Fruit fly (Drosophila melanogaster): Measurements from ENCODE around the gene CG3402.

The CG3402 gene

dm6 chr3L:629353-629915 lies 23.2 kb downstream of the CG3402 start:
- TF ChIP-seq CG12768 (GFP tag; optimal IDR thresholded peaks at IDR 0.05) (peak; percentile 65), CG14711 (tag; optimal IDR thresholded peaks at IDR 0.05) (no peak), tj (GFP tag; optimal IDR thresholded peaks at IDR 0.05) (no peak), cic (GFP tag; optimal IDR thresholded peaks at IDR 0.05) (peak; percentile 55), ovo (GFP tag; optimal IDR thresholded peaks at IDR 0.05) (peak; percentile 28), CG7101 (tag; optimal IDR thresholded peaks at IDR 0.05) (no peak), Mnt (GFP tag; optimal IDR thresholded peaks at IDR 0.05) (no peak)

- TF ChIP-seq Hr96 (GFP tag; optimal IDR thresholded peaks at IDR 0.05) (peak; percentile 21), cic (GFP tag; optimal IDR thresholded peaks at IDR 0.05) (no peak), kay (GFP tag; ENCODE audit: borderline replicate concordance) (peak; percentile 97), ovo (GFP tag; optimal IDR thresholded peaks at IDR 0.05) (no peak), pad (GFP tag; optimal IDR thresholded peaks at IDR 0.05) (no peak)
Observed at dm6 chr3L:628654-629285, 23.9 kb downstream of the CG3402 start.

dm6 chr3L:627819-628601 lies 24.7 kb downstream of the CG3402 start:
- peak; percentile 23 for TF ChIP-seq Crg-1 (GFP tag; optimal IDR thresholded peaks at IDR 0.05)
- peak; percentile 46 for TF ChIP-seq Clk (GFP tag; optimal IDR thresholded peaks at IDR 0.05)
- peak; percentile 11 for TF ChIP-seq bab1 (GFP tag; optimal IDR thresholded peaks at IDR 0.05)
- peak; percentile 82 for TF ChIP-seq Mnt (GFP tag; optimal IDR thresholded peaks at IDR 0.05)
- peak; percentile 45 for TF ChIP-seq CG7101 (tag; optimal IDR thresholded peaks at IDR 0.05)
- TF ChIP-seq CG1620 (GFP tag; optimal IDR thresholded peaks at IDR 0.05), result no peak
- peak; percentile 52 for TF ChIP-seq CG11617 (GFP tag; optimal IDR thresholded peaks at IDR 0.05)
- TF ChIP-seq CG14711 (tag; optimal IDR thresholded peaks at IDR 0.05), result peak; percentile 27
- TF ChIP-seq CG5204 (GFP tag; optimal IDR thresholded peaks at IDR 0.05), result no peak
- TF ChIP-seq Hr96 (GFP tag; optimal IDR thresholded peaks at IDR 0.05), result no peak
- TF ChIP-seq pad (GFP tag; optimal IDR thresholded peaks at IDR 0.05), result peak; percentile 71
- TF ChIP-seq CG33017 (tag; optimal IDR thresholded peaks at IDR 0.05), result peak; percentile 10
- TF ChIP-seq cnc (optimal IDR thresholded peaks at IDR 0.05), result no peak
- peak; percentile 89 for TF ChIP-seq CG12768 (GFP tag; optimal IDR thresholded peaks at IDR 0.05)
- TF ChIP-seq ovo (GFP tag; optimal IDR thresholded peaks at IDR 0.05), result peak; percentile 17
- peak; percentile 61 for TF ChIP-seq tj (GFP tag; optimal IDR thresholded peaks at IDR 0.05)
- TF ChIP-seq kay (GFP tag; ENCODE audit: borderline replicate concordance), result no peak
- TF ChIP-seq toe (GFP tag; optimal IDR thresholded peaks at IDR 0.05), result peak; percentile 49
- TF ChIP-seq CG7045 (GFP tag; optimal IDR thresholded peaks at IDR 0.05), result no peak
- peak; percentile 99 for TF ChIP-seq cic (GFP tag; optimal IDR thresholded peaks at IDR 0.05)

- no peak for TF ChIP-seq cic (GFP tag; optimal IDR thresholded peaks at IDR 0.05)
- TF ChIP-seq kay (GFP tag; ENCODE audit: borderline replicate concordance), result peak; percentile 78
Observed at dm6 chr3L:627370-627769, 25.3 kb downstream of the CG3402 start.

- TF ChIP-seq cnc (optimal IDR thresholded peaks at IDR 0.05), result no peak
- peak; percentile 30 for TF ChIP-seq CG12768 (GFP tag; optimal IDR thresholded peaks at IDR 0.05)
- no peak for TF ChIP-seq bab1 (GFP tag; optimal IDR thresholded peaks at IDR 0.05)
- TF ChIP-seq CG1620 (GFP tag; optimal IDR thresholded peaks at IDR 0.05), result no peak
- peak; percentile 69 for TF ChIP-seq tj (GFP tag; optimal IDR thresholded peaks at IDR 0.05)
- peak; percentile 27 for TF ChIP-seq CG5204 (GFP tag; optimal IDR thresholded peaks at IDR 0.05)
- TF ChIP-seq Hr96 (GFP tag; optimal IDR thresholded peaks at IDR 0.05), result peak; percentile 11
- peak; percentile 16 for TF ChIP-seq CG7045 (GFP tag; optimal IDR thresholded peaks at IDR 0.05)
- peak; percentile 9 for TF ChIP-seq ovo (GFP tag; optimal IDR thresholded peaks at IDR 0.05)
- TF ChIP-seq kay (GFP tag; ENCODE audit: borderline replicate concordance), result peak; percentile 86
- peak; percentile 19 for TF ChIP-seq toe (GFP tag; optimal IDR thresholded peaks at IDR 0.05)
- no peak for TF ChIP-seq Clk (GFP tag; optimal IDR thresholded peaks at IDR 0.05)
- no peak for TF ChIP-seq CG33017 (tag; optimal IDR thresholded peaks at IDR 0.05)
- peak; percentile 40 for TF ChIP-seq cic (GFP tag; optimal IDR thresholded peaks at IDR 0.05)
- TF ChIP-seq Mnt (GFP tag; optimal IDR thresholded peaks at IDR 0.05), result no peak
- TF ChIP-seq Crg-1 (GFP tag; optimal IDR thresholded peaks at IDR 0.05), result no peak
- no peak for TF ChIP-seq pad (GFP tag; optimal IDR thresholded peaks at IDR 0.05)
- no peak for TF ChIP-seq CG11617 (GFP tag; optimal IDR thresholded peaks at IDR 0.05)
Observed at dm6 chr3L:626498-627369, 25.9 kb downstream of the CG3402 start.

- TF ChIP-seq CG5204 (GFP tag; optimal IDR thresholded peaks at IDR 0.05), result no peak
- no peak for TF ChIP-seq cnc (optimal IDR thresholded peaks at IDR 0.05)
- no peak for TF ChIP-seq Clk (GFP tag; optimal IDR thresholded peaks at IDR 0.05)
- no peak for TF ChIP-seq pad (GFP tag; optimal IDR thresholded peaks at IDR 0.05)
- no peak for TF ChIP-seq cic (GFP tag; optimal IDR thresholded peaks at IDR 0.05)
- no peak for TF ChIP-seq CG7101 (tag; optimal IDR thresholded peaks at IDR 0.05)
- no peak for TF ChIP-seq CG12768 (GFP tag; optimal IDR thresholded peaks at IDR 0.05)
- TF ChIP-seq CG14711 (tag; optimal IDR thresholded peaks at IDR 0.05), result no peak
- TF ChIP-seq tj (GFP tag; optimal IDR thresholded peaks at IDR 0.05), result no peak
- no peak for TF ChIP-seq CG7045 (GFP tag; optimal IDR thresholded peaks at IDR 0.05)
- TF ChIP-seq Crg-1 (GFP tag; optimal IDR thresholded peaks at IDR 0.05), result no peak
- TF ChIP-seq Mnt (GFP tag; optimal IDR thresholded peaks at IDR 0.05), result no peak
- TF ChIP-seq toe (GFP tag; optimal IDR thresholded peaks at IDR 0.05), result no peak
- TF ChIP-seq bab1 (GFP tag; optimal IDR thresholded peaks at IDR 0.05), result no peak
Observed at dm6 chr3L:625899-626298, 26.8 kb downstream of the CG3402 start.

Data from whole organism, adult.